Worm (Caenorhabditis elegans) whole organism, L3 larva: ENCODE results near the gene F43C11.3.
A peak's percentile ranks its signal among the peaks of the same experiment; 100 is the strongest.

Experiments used
- R02D3.7 ChIP-seq: fragments of 150-350 bp; optimal IDR thresholded peaks from 2 replicates; lab custom pipeline; 2014; ENCODE audit warnings: missing biosample characterization, missing genetic modification characterization
- ZK546.5 ChIP-seq: sonication (generic microtip); optimal IDR thresholded peaks from 2 replicates; lab custom pipeline; 2017; ENCODE audit warnings: missing biosample characterization, missing genetic modification characterization
- aly-2 ChIP-seq: fragments of 150-350 bp; optimal IDR thresholded peaks from 2 replicates; lab custom pipeline; 2014; ENCODE audit warnings: missing biosample characterization, missing genetic modification characterization
- ceh-16 ChIP-seq: sonication (generic microtip); optimal IDR thresholded peaks from 2 replicates; lab custom pipeline; 2017; ENCODE audit warnings: missing biosample characterization, missing genetic modification characterization
- ceh-28 ChIP-seq: fragments of 150-350 bp; optimal IDR thresholded peaks from 2 replicates; lab custom pipeline; 2014; ENCODE audit warnings: missing biosample characterization, missing genetic modification reagents, missing genetic modification characterization
- daf-12 ChIP-seq: fragments of 150-350 bp; optimal IDR thresholded peaks from 2 replicates; lab custom pipeline; 2014; ENCODE audit warnings: missing biosample characterization, missing genetic modification reagents, missing genetic modification characterization
- egl-27 ChIP-seq: sonication (generic microtip); optimal IDR thresholded peaks from 4 replicates; lab custom pipeline; 2017; ENCODE audit warnings: missing biosample characterization, missing genetic modification reagents, missing genetic modification characterization
- egl-5 ChIP-seq: fragments of 150-350 bp; optimal IDR thresholded peaks from 2 replicates; lab custom pipeline; 2017; ENCODE audit warnings: missing biosample characterization, missing genetic modification reagents, missing genetic modification characterization, inconsistent platforms
- elt-1 ChIP-seq: fragments of 150-350 bp; optimal IDR thresholded peaks from 2 replicates; lab custom pipeline; 2014; ENCODE audit warnings: missing biosample characterization, missing genetic modification characterization
- elt-2 ChIP-seq: sonication (generic microtip); optimal IDR thresholded peaks from 2 replicates; lab custom pipeline; 2016; ENCODE audit warnings: missing genetic modification reagents, mild to moderate bottlenecking, missing genetic modification characterization, missing compliant biosample characterization
- elt-3 ChIP-seq, 3 experiments: fragments of 150-350 bp in 1 of 3; sonication (generic microtip) in 2 of 3; optimal IDR thresholded peaks; 2 replicates in 2 of 3; 4 replicates in 1 of 3; lab custom pipeline; 2014 to 2017; ENCODE audit warnings: missing biosample characterization in 3 of 3, missing genetic modification characterization in 3 of 3
- fkh-2 ChIP-seq: fragments of 150-350 bp; optimal IDR thresholded peaks from 2 replicates; lab custom pipeline; 2014; ENCODE audit warnings: missing biosample characterization, missing genetic modification reagents, missing genetic modification characterization
- fos-1 ChIP-seq: fragments of 150-350 bp; optimal IDR thresholded peaks from 2 replicates; lab custom pipeline; 2014; ENCODE audit warnings: missing biosample characterization, missing genetic modification characterization
- hmg-11 ChIP-seq: sonication (generic microtip); optimal IDR thresholded peaks from 2 replicates; lab custom pipeline; 2016; ENCODE audit warnings: missing genetic modification characterization, missing compliant biosample characterization
- jun-1 ChIP-seq: fragments of 150-350 bp; optimal IDR thresholded peaks from 2 replicates; lab custom pipeline; 2014; ENCODE audit warnings: missing biosample characterization, missing genetic modification reagents, missing genetic modification characterization
- lin-15B ChIP-seq: fragments of 150-350 bp; optimal IDR thresholded peaks from 2 replicates; lab custom pipeline; 2014; ENCODE audit warnings: missing biosample characterization, missing genetic modification characterization
- lin-39 ChIP-seq: fragments of 150-350 bp; optimal IDR thresholded peaks from 2 replicates; lab custom pipeline; 2018; ENCODE audit warnings: missing biosample characterization, missing genetic modification reagents, missing genetic modification characterization
- lsy-12 ChIP-seq: sonication (generic microtip); optimal IDR thresholded peaks from 2 replicates; lab custom pipeline; 2016; ENCODE audit warnings: mild to moderate bottlenecking, missing genetic modification characterization, missing compliant biosample characterization
- mdl-1 ChIP-seq: fragments of 150-350 bp; optimal IDR thresholded peaks from 2 replicates; lab custom pipeline; 2014; ENCODE audit warnings: missing biosample characterization, missing genetic modification characterization
- mml-1 ChIP-seq: fragments of 150-350 bp; sonication (generic microtip); optimal IDR thresholded peaks from 3 replicates; lab custom pipeline; 2014; ENCODE audit warnings: missing biosample characterization, missing genetic modification characterization
- nhr-11 ChIP-seq: fragments of 150-350 bp; optimal IDR thresholded peaks from 2 replicates; lab custom pipeline; 2014; ENCODE audit warnings: missing biosample characterization, missing genetic modification characterization
- nhr-12 ChIP-seq: fragments of 150-350 bp; optimal IDR thresholded peaks from 2 replicates; lab custom pipeline; 2014; ENCODE audit warnings: missing biosample characterization, missing genetic modification characterization
- nhr-23 ChIP-seq: fragments of 150-350 bp; optimal IDR thresholded peaks from 2 replicates; lab custom pipeline; 2014; ENCODE audit warnings: missing biosample characterization, missing genetic modification reagents, missing genetic modification characterization
- nhr-237 ChIP-seq: fragments of 150-350 bp; optimal IDR thresholded peaks from 2 replicates; lab custom pipeline; 2014; ENCODE audit warnings: missing biosample characterization, missing genetic modification characterization
- nhr-25 ChIP-seq: sonication (generic microtip); optimal IDR thresholded peaks from 2 replicates; lab custom pipeline; 2017; ENCODE audit warnings: missing biosample characterization, missing genetic modification characterization
- nhr-28 ChIP-seq: fragments of 150-350 bp; optimal IDR thresholded peaks from 2 replicates; lab custom pipeline; 2014; ENCODE audit warnings: missing biosample characterization, missing genetic modification characterization
- nhr-43 ChIP-seq: sonication (generic microtip); optimal IDR thresholded peaks from 2 replicates; lab custom pipeline; 2016; ENCODE audit warnings: mild to moderate bottlenecking, missing genetic modification characterization, missing compliant biosample characterization; ENCODE audit not compliant: poor library complexity, severe bottlenecking
- nhr-67 ChIP-seq: fragments of 150-350 bp; optimal IDR thresholded peaks from 2 replicates; lab custom pipeline; 2014; ENCODE audit warnings: missing biosample characterization, missing genetic modification characterization
- nhr-77 ChIP-seq: fragments of 150-350 bp; optimal IDR thresholded peaks from 2 replicates; lab custom pipeline; 2014; ENCODE audit warnings: missing biosample characterization, missing genetic modification characterization
- pha-4 ChIP-seq: fragments of 150-350 bp; optimal IDR thresholded peaks from 2 replicates; lab custom pipeline; 2014; ENCODE audit warnings: missing biosample characterization, missing genetic modification reagents, missing genetic modification characterization
- pqm-1 ChIP-seq: fragments of 150-350 bp; optimal IDR thresholded peaks from 2 replicates; lab custom pipeline; 2017; ENCODE audit warnings: missing biosample characterization, missing genetic modification characterization, inconsistent platforms
- sea-2 ChIP-seq: fragments of 150-350 bp; sonication (generic microtip); optimal IDR thresholded peaks from 4 replicates; lab custom pipeline; 2014; ENCODE audit warnings: missing biosample characterization, missing genetic modification reagents, missing genetic modification characterization
- snpc-4 ChIP-seq: fragments of 150-350 bp; optimal IDR thresholded peaks from 2 replicates; lab custom pipeline; 2014; ENCODE audit warnings: missing biosample characterization, missing genetic modification characterization
- tbx-2 ChIP-seq: sonication (generic microtip); optimal IDR thresholded peaks from 2 replicates; lab custom pipeline; 2016; ENCODE audit warnings: mild to moderate bottlenecking, missing genetic modification characterization, missing compliant biosample characterization
- unc-39 ChIP-seq: sonication (generic microtip); optimal IDR thresholded peaks from 4 replicates; lab custom pipeline; 2017; ENCODE audit warnings: missing biosample characterization, missing genetic modification characterization
- unc-62 ChIP-seq: fragments of 150-350 bp; sonication (generic microtip); optimal IDR thresholded peaks from 4 replicates; lab custom pipeline; 2014; ENCODE audit warnings: missing biosample characterization, missing genetic modification reagents, missing genetic modification characterization
- zag-1 ChIP-seq: fragments of 150-350 bp; optimal IDR thresholded peaks from 2 replicates; lab custom pipeline; 2014; ENCODE audit warnings: missing biosample characterization, missing genetic modification characterization
- ztf-11 ChIP-seq: fragments of 150-350 bp; optimal IDR thresholded peaks from 2 replicates; lab custom pipeline; 2014; ENCODE audit warnings: missing biosample characterization, missing genetic modification characterization
- ztf-4 ChIP-seq: fragments of 150-350 bp; optimal IDR thresholded peaks from 2 replicates; lab custom pipeline; 2014; ENCODE audit warnings: missing biosample characterization, missing genetic modification characterization

The F43C11.3 gene

DNA sequence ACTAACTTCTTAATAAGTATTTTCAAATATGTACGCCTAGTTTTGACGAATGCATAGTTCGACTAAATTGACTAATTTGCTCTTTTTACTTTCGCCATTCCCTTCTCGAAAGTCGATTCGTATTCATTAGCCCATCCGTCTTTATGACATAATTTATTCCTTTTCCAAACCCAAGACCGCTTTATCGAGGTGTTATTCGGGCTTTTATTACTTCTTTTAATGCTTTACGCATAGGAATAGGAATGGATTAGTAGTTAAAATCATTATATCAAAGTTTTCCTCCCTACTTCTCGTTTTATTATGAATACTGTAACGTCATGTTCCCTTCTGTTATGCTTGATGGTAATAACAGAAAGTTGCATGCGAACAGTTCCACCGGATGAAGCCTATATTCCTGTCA is 21.9 kb downstream of the F43C11.3 start, which contains the start of gene F16G10.2:
Gene F16G10.2 (plus strand): TSS at position 301 of the 400 bp plus-strand sequence.
- TF ChIP-seq unc-62 (GFP tag; lab: Kevin White, UChicago) (no peak), ztf-4 (tag; lab: Kevin White, UChicago) (no peak), fkh-2 (tag; lab: Kevin White, UChicago) (no peak), ceh-16 (tag; lab: Kevin White, UChicago) (no peak), unc-39 (no peak), egl-5 (tag; lab: Kevin White, UChicago) (no peak), tbx-2 (tag; lab: Kevin White, UChicago) (no peak), pha-4 (tag; lab: Kevin White, UChicago) (no peak), nhr-23 (tag; lab: Kevin White, UChicago) (no peak), elt-1 (tag; lab: Kevin White, UChicago) (no peak), ceh-28 (tag; lab: Kevin White, UChicago) (no peak), nhr-28 (tag; lab: Kevin White, UChicago) (no peak), snpc-4 (tag; lab: Kevin White, UChicago) (no peak), lin-39 (no peak), fos-1 (tag; lab: Kevin White, UChicago) (no peak), ztf-11 (no peak), R02D3.7 (tag; lab: Kevin White, UChicago) (no peak), elt-3 (tag; optimal IDR thresholded peaks at IDR 0.05; lab: Kevin White, UChicago) (no peak), lin-15B (tag; lab: Kevin White, UChicago) (no peak), nhr-77 (no peak)

DNA sequence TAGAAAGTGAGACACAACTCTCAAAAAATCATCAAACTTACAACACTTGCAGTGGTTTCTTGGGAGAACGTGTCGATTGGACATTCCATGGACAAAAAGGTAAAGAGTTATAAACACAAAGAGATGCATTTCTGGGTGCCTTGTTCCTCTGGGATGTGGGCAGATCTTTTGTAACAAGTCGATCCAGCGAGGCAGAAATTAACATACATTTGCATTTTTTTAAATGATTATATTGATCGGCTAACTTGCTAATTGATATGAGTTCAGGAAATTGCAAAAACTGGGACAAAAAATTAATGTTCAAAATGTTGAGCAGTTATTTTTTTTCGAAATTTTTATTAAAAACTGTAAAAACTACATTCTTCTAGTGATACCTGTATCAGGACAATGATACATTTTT is 24.6 kb downstream of the F43C11.3 start, which contains the start of gene F16G10.6:
Gene F16G10.6 (minus strand): TSS at position 101 of the 400 bp plus-strand sequence.
- no peak for TF ChIP-seq lin-39
- TF ChIP-seq nhr-237 (tag; lab: Kevin White, UChicago) = no peak
- TF ChIP-seq nhr-12 = no peak
- no peak for TF ChIP-seq nhr-67
- TF ChIP-seq mdl-1 (tag; lab: Kevin White, UChicago) = no peak
- no peak for TF ChIP-seq daf-12
- no peak for TF ChIP-seq nhr-43 (tag; lab: Kevin White, UChicago)
- no peak for TF ChIP-seq ztf-4 (tag; lab: Kevin White, UChicago)
- TF ChIP-seq, all 47 proteins: peak for 0

DNA sequence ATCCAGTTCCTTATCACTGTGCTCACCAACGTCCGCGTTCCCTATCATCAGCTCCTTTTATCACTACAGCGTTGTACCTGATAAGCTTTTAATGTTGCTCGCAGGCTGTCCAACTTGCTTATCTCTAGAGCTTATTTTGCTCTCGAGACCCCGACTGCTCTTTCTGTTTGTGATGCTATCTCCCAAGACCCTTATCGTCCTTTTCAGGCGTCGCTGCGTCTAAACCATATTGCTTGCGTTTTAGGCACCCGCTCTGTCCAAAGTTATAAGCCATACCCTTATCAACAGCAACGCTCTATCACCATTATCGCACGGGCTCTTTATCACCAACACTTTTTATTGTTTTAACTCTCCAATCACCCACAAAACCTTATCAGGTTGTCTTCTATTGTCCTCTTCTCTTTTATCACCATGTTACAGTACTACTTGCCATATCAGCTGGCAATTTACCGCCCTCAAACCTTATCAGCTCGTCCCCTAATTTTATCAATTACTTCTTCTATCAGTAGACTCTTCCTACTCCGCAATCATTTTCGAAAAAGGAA is 25.4 kb downstream of the F43C11.3 start:
- TF ChIP-seq fos-1 (tag; lab: Kevin White, UChicago) (peak; percentile 80), hmg-11 (tag; lab: Kevin White, UChicago) (no peak), pqm-1 (tag; lab: Kevin White, UChicago) (peak; percentile 98), lsy-12 (peak; percentile 91), nhr-25 (tag; lab: Kevin White, UChicago) (no peak), elt-3 (tag; optimal IDR thresholded peaks at IDR 0.05; lab: Kevin White, UChicago) (no peak), pha-4 (tag; lab: Kevin White, UChicago) (peak; percentile 79), elt-2 (tag; lab: Kevin White, UChicago) (peak; percentile 100), nhr-28 (tag; lab: Kevin White, UChicago) (no peak), daf-12 (no peak), elt-1 (tag; lab: Kevin White, UChicago) (no peak), mdl-1 (tag; lab: Kevin White, UChicago) (no peak), R02D3.7 (tag; lab: Kevin White, UChicago) (no peak), egl-27 (peak; percentile 93), ZK546.5 (no peak), aly-2 (no peak), nhr-11 (tag; lab: Kevin White, UChicago) (no peak), sea-2 (GFP tag; lab: Kevin White, UChicago) (no peak), ceh-28 (tag; lab: Kevin White, UChicago) (peak; percentile 5), zag-1 (tag; lab: Kevin White, UChicago) (no peak), jun-1 (tag; lab: Kevin White, UChicago) (peak; percentile 99), nhr-237 (tag; lab: Kevin White, UChicago) (no peak), ztf-11 (no peak), unc-39 (no peak), snpc-4 (tag; lab: Kevin White, UChicago) (no peak), mml-1 (tag; lab: Kevin White, UChicago) (no peak)
